Fruit fly (Drosophila melanogaster): ENCODE measurements around the gene CG42597.

dm6 chr2L:22024362-22024761 is 40.8 kb downstream of the CG42597 start:
- no peak for TF ChIP-seq Myc (optimal IDR thresholded peaks at IDR 0.05)
- TF ChIP-seq psq (optimal IDR thresholded peaks at IDR 0.05): no peak

Measured in Kc167 (cell line).